Fruit fly (Drosophila melanogaster): ENCODE data around the gene GAA1.

GAA1 gene

dm6 chrX:5847544-5847943 lies 25.6 kb downstream of the GAA1 start:
- TF ChIP-seq cwo (GFP tag; optimal IDR thresholded peaks at IDR 0.05) (peak; percentile 25), CG2129 (GFP tag; IDR thresholded peaks at IDR 0.05; ENCODE audit: partially characterized antibody) (no peak), CG3726 (GFP tag; IDR thresholded peaks at IDR 0.05) (no peak), CG32772 (GFP tag; IDR thresholded peaks at IDR 0.05) (peak; percentile 28; the same call in 1 of the 2 replicates), CG7357 (GFP tag; IDR thresholded peaks at IDR 0.05) (no peak), h (optimal IDR thresholded peaks at IDR 0.05) (no peak), CG15479 (GFP tag; optimal IDR thresholded peaks at IDR 0.05) (no peak), CG12769 (tag; optimal IDR thresholded peaks at IDR 0.05) (peak; percentile 60), B-H2 (GFP tag; optimal IDR thresholded peaks at IDR 0.05) (no peak), chinmo (GFP tag; IDR thresholded peaks at IDR 0.05; ENCODE audit: partially characterized antibody) (no peak), bbx (GFP tag; IDR thresholded peaks at IDR 0.05; ENCODE audit: partially characterized antibody) (no peak), nmo (GFP tag; optimal IDR thresholded peaks at IDR 0.05) (peak; percentile 5), tio (GFP tag; optimal IDR thresholded peaks at IDR 0.05) (no peak), sd (tag; optimal IDR thresholded peaks at IDR 0.05) (no peak), sc (optimal IDR thresholded peaks at IDR 0.05) (no peak), sc (GFP tag; optimal IDR thresholded peaks at IDR 0.05) (no peak), CG6813 (GFP tag; optimal IDR thresholded peaks at IDR 0.05) (no peak), CG11696 (GFP tag; IDR thresholded peaks at IDR 0.05) (no peak), zf30C (GFP tag; optimal IDR thresholded peaks at IDR 0.05) (no peak), CG18764 (GFP tag; optimal IDR thresholded peaks at IDR 0.05) (no peak), sob (GFP tag; IDR thresholded peaks at IDR 0.05) (peak; percentile 63), CG33557 (GFP tag; optimal IDR thresholded peaks at IDR 0.05) (no peak), gt (GFP tag; IDR thresholded peaks at IDR 0.05) (no peak), CG11456 (GFP tag; IDR thresholded peaks at IDR 0.05) (peak; percentile 48; the same call in 1 of the 3 replicates), prd (optimal IDR thresholded peaks at IDR 0.05) (no peak), prd (GFP tag; IDR thresholded peaks at IDR 0.05) (peak; percentile 36; the same call in 1 of the 3 replicates), mld (GFP tag; IDR thresholded peaks at IDR 0.05; ENCODE audit: partially characterized antibody) (no peak), CG17385 (GFP tag; optimal IDR thresholded peaks at IDR 0.05) (no peak), yki (optimal IDR thresholded peaks at IDR 0.05) (no peak), twi (tag; optimal IDR thresholded peaks at IDR 0.05) (no peak), dm (GFP tag; optimal IDR thresholded peaks at IDR 0.05) (no peak), Atf3 (GFP tag; optimal IDR thresholded peaks at IDR 0.05) (no peak), corto (GFP tag; optimal IDR thresholded peaks at IDR 0.05) (no peak), knrl (GFP tag; IDR thresholded peaks at IDR 0.05; ENCODE audit: partially characterized antibody) (no peak), schlank (tag; optimal IDR thresholded peaks at IDR 0.05) (no peak), hbn (GFP tag; IDR thresholded peaks at IDR 0.05; ENCODE audit: partially characterized antibody) (no peak), gem (tag; optimal IDR thresholded peaks at IDR 0.05) (peak; percentile 38), lbe (GFP tag; optimal IDR thresholded peaks at IDR 0.05) (no peak), HLHmδ (GFP tag; optimal IDR thresholded peaks at IDR 0.05) (no peak), H2.0 (GFP tag; IDR thresholded peaks at IDR 0.05) (no peak), CG12236 (GFP tag; optimal IDR thresholded peaks at IDR 0.05) (no peak), CG7271 (tag; optimal IDR thresholded peaks at IDR 0.05) (no peak), CG4854 (GFP tag; optimal IDR thresholded peaks at IDR 0.05) (no peak), Rfx (GFP tag; IDR thresholded peaks at IDR 0.05) (peak; percentile 66), Hey (tag; optimal IDR thresholded peaks at IDR 0.05) (no peak), Dbx (GFP tag; IDR thresholded peaks at IDR 0.05) (0 out of 3 replicates have a peak, but pooled peaks have one; percentile 23), CG11723 (GFP tag; optimal IDR thresholded peaks at IDR 0.05) (no peak), usp (GFP tag; optimal IDR thresholded peaks at IDR 0.05) (no peak), CG1233 (GFP tag; optimal IDR thresholded peaks at IDR 0.05) (no peak), gce (GFP tag; IDR thresholded peaks at IDR 0.05) (no peak), Oli (tag; optimal IDR thresholded peaks at IDR 0.05) (no peak), CG4707 (GFP tag; optimal IDR thresholded peaks at IDR 0.05) (no peak)

Measured in whole organism, embryonic.